Worm (Caenorhabditis elegans): ENCODE data around the gene natb-1.

natb-1 gene

ce11 chrV:8026343-8026742 is 43.1 kb upstream of the natb-1 start, which contains the start of gene F43H9.4 (continued):
- TF ChIP-seq zip-4 (GFP tag; optimal IDR thresholded peaks at IDR 0.05), result no peak
- TF ChIP-seq ceh-82 (tag; optimal IDR thresholded peaks at IDR 0.05), result no peak
- peak in 1 of 2 experiments; percentile 8 for TF ChIP-seq lin-35 (GFP tag; optimal IDR thresholded peaks at IDR 0.05)
- no peak for TF ChIP-seq nhr-28 (tag; optimal IDR thresholded peaks at IDR 0.05)
- no peak for TF ChIP-seq irx-1 (tag; optimal IDR thresholded peaks at IDR 0.05)
- TF ChIP-seq xbp-1 (tag; optimal IDR thresholded peaks at IDR 0.05), result peak; percentile 87
- TF ChIP-seq hlh-4 (tag; optimal IDR thresholded peaks at IDR 0.05), result no peak
- peak; percentile 39; the same call in 1 of the 2 replicates for TF ChIP-seq grh-1 (GFP tag; IDR thresholded peaks at IDR 0.05)
- TF ChIP-seq skn-1 (tag; optimal IDR thresholded peaks at IDR 0.05), result no peak
- no peak for TF ChIP-seq pax-3 (tag; optimal IDR thresholded peaks at IDR 0.05)
- no peak for TF ChIP-seq sptf-1 (tag; optimal IDR thresholded peaks at IDR 0.05)
- TF ChIP-seq lsy-2 (tag; optimal IDR thresholded peaks at IDR 0.05), result peak in 1 of 2 experiments; percentile 3
- TF ChIP-seq unc-130 (tag; optimal IDR thresholded peaks at IDR 0.05), result peak; percentile 18
- TF ChIP-seq efl-3 (GFP tag; optimal IDR thresholded peaks at IDR 0.05), result no peak
- TF ChIP-seq snu-23 (GFP tag; optimal IDR thresholded peaks at IDR 0.05), result peak; percentile 64
- TF ChIP-seq F16B12.6 (tag; optimal IDR thresholded peaks at IDR 0.05), result no peak
- no peak for TF ChIP-seq unc-98 (GFP tag; IDR thresholded peaks at IDR 0.05)
- peak in 5 of 6 experiments; percentile 47 to 94 (median 62) for TF ChIP-seq elt-3 (tag; optimal IDR thresholded peaks at IDR 0.05)
- no peak for TF ChIP-seq egl-13 (tag; optimal IDR thresholded peaks at IDR 0.05)
- TF ChIP-seq jun-1 (tag; optimal IDR thresholded peaks at IDR 0.05), result no peak
- TF ChIP-seq nhr-11 (tag; optimal IDR thresholded peaks at IDR 0.05), result no peak
- TF ChIP-seq tlp-1 (tag; optimal IDR thresholded peaks at IDR 0.05), result no peak
- TF ChIP-seq fkh-10 (GFP tag; optimal IDR thresholded peaks at IDR 0.05), result no peak
- no peak; the same call in 1 of the 2 replicates for TF ChIP-seq nhr-19 (GFP tag; conservative IDR thresholded peaks at IDR 0.05)
- TF ChIP-seq aly-2 (tag; optimal IDR thresholded peaks at IDR 0.05), result no peak
- TF ChIP-seq nhr-20 (tag; optimal IDR thresholded peaks at IDR 0.05), result peak; percentile 82
- no peak for TF ChIP-seq sox-4 (tag; optimal IDR thresholded peaks at IDR 0.05)
- TF ChIP-seq zag-1 (tag; optimal IDR thresholded peaks at IDR 0.05), result no peak
- no peak for TF ChIP-seq ets-5 (GFP tag; IDR thresholded peaks at IDR 0.05)
- no peak for TF ChIP-seq C34B4.2 (tag; optimal IDR thresholded peaks at IDR 0.05)
- TF ChIP-seq fkh-4 (tag; optimal IDR thresholded peaks at IDR 0.05; ENCODE audit: borderline replicate concordance), result no peak
- no peak for TF ChIP-seq ztf-11 (tag; optimal IDR thresholded peaks at IDR 0.05)
- TF ChIP-seq nhr-85 (tag), result peak; percentile 91
- TF ChIP-seq C04F5.9 (tag; optimal IDR thresholded peaks at IDR 0.05), result no peak
- no peak for TF ChIP-seq nhr-76 (tag; optimal IDR thresholded peaks at IDR 0.05)
- TF ChIP-seq lir-3 (tag; optimal IDR thresholded peaks at IDR 0.05; ENCODE audit: poor library complexity), result no peak
- TF ChIP-seq vab-15 (tag; optimal IDR thresholded peaks at IDR 0.05), result no peak

- TF ChIP-seq sox-4 (tag; optimal IDR thresholded peaks at IDR 0.05), result no peak
- no peak for TF ChIP-seq unc-62 (GFP tag; optimal IDR thresholded peaks at IDR 0.05)
- TF ChIP-seq snu-23 (GFP tag; optimal IDR thresholded peaks at IDR 0.05), result peak; percentile 38
- TF ChIP-seq nhr-47 (tag; optimal IDR thresholded peaks at IDR 0.05), result no peak
- TF ChIP-seq jun-1 (tag; optimal IDR thresholded peaks at IDR 0.05), result no peak
- TF ChIP-seq mab-9 (GFP tag; IDR thresholded peaks at IDR 0.05), result no peak
- peak; percentile 52 for TF ChIP-seq nhr-20 (tag; optimal IDR thresholded peaks at IDR 0.05)
- no peak for TF ChIP-seq tlp-1 (tag; optimal IDR thresholded peaks at IDR 0.05)
- TF ChIP-seq elt-3 (tag; optimal IDR thresholded peaks at IDR 0.05), result no peak
- no peak for TF ChIP-seq ceh-82 (tag; optimal IDR thresholded peaks at IDR 0.05)
- TF ChIP-seq nhr-71 (tag; optimal IDR thresholded peaks at IDR 0.05), result peak; percentile 49
- no peak for TF ChIP-seq fkh-10 (GFP tag; optimal IDR thresholded peaks at IDR 0.05)
- no peak for TF ChIP-seq ceh-8 (GFP tag; optimal IDR thresholded peaks at IDR 0.05)
- no peak for TF ChIP-seq elt-2 (tag; optimal IDR thresholded peaks at IDR 0.05)
- no peak for TF ChIP-seq nhr-76 (tag; optimal IDR thresholded peaks at IDR 0.05)
- TF ChIP-seq unc-30 (tag; optimal IDR thresholded peaks at IDR 0.05), result no peak
- TF ChIP-seq unc-98 (GFP tag; IDR thresholded peaks at IDR 0.05), result no peak
- TF ChIP-seq zip-4 (GFP tag; optimal IDR thresholded peaks at IDR 0.05), result no peak
- TF ChIP-seq sup-37 (GFP tag; optimal IDR thresholded peaks at IDR 0.05), result no peak
- TF ChIP-seq C34B4.2 (tag; optimal IDR thresholded peaks at IDR 0.05), result no peak
- no peak for TF ChIP-seq nhr-28 (tag; optimal IDR thresholded peaks at IDR 0.05)
- no peak for TF ChIP-seq alr-1 (tag; optimal IDR thresholded peaks at IDR 0.05; ENCODE audit: borderline replicate concordance)
- no peak for TF ChIP-seq nhr-12 (tag; optimal IDR thresholded peaks at IDR 0.05)
- TF ChIP-seq grh-1 (GFP tag; IDR thresholded peaks at IDR 0.05), result no peak
- peak; percentile 90 for TF ChIP-seq nhr-85 (tag)
- TF ChIP-seq ceh-88 (GFP tag; IDR thresholded peaks at IDR 0.05), result no peak
- no peak for TF ChIP-seq efl-3 (GFP tag; optimal IDR thresholded peaks at IDR 0.05)
- TF ChIP-seq mep-1 (tag; optimal IDR thresholded peaks at IDR 0.05), result peak; percentile 23
- TF ChIP-seq nhr-84 (tag; optimal IDR thresholded peaks at IDR 0.05), result no peak
- no peak for TF ChIP-seq egl-13 (tag; optimal IDR thresholded peaks at IDR 0.05)
- TF ChIP-seq lin-15B (tag; optimal IDR thresholded peaks at IDR 0.05), result no peak
These were observed 42.0 kb upstream of the natb-1 start for ce11 chrV:8025259-8025658.

Measured in whole organism, L1 larva.